Worm (Caenorhabditis elegans): ENCODE measurements around the gene F54B11.10.

ce11 chrX:13578483-13578882 is 3.4 kb upstream of the F54B11.10 start, which contains the start of gene F54B11.11:
- TF ChIP-seq ets-4 (GFP tag; optimal IDR thresholded peaks at IDR 0.05) = no peak
- no peak for TF ChIP-seq hmg-1.2 (GFP tag; IDR thresholded peaks at IDR 0.05)
- TF ChIP-seq bed-2 (GFP tag; IDR thresholded peaks at IDR 0.05) = no peak
- TF ChIP-seq lin-26 (GFP tag; IDR thresholded peaks at IDR 0.05) = no peak
- no peak for TF ChIP-seq madf-8 (GFP tag; conservative IDR thresholded peaks at IDR 0.05)
- TF ChIP-seq ztf-6 (GFP tag; IDR thresholded peaks at IDR 0.05) = no peak
- no peak for TF ChIP-seq egl-18 (GFP tag; IDR thresholded peaks at IDR 0.05)
- TF ChIP-seq T26A5.8 (tag; optimal IDR thresholded peaks at IDR 0.05) = no peak
- TF ChIP-seq pha-4 (tag; optimal IDR thresholded peaks at IDR 0.05) = no peak

Measured in whole organism, young adult.